Fruit fly (Drosophila melanogaster): ENCODE data around the gene CG42507.

DNA sequence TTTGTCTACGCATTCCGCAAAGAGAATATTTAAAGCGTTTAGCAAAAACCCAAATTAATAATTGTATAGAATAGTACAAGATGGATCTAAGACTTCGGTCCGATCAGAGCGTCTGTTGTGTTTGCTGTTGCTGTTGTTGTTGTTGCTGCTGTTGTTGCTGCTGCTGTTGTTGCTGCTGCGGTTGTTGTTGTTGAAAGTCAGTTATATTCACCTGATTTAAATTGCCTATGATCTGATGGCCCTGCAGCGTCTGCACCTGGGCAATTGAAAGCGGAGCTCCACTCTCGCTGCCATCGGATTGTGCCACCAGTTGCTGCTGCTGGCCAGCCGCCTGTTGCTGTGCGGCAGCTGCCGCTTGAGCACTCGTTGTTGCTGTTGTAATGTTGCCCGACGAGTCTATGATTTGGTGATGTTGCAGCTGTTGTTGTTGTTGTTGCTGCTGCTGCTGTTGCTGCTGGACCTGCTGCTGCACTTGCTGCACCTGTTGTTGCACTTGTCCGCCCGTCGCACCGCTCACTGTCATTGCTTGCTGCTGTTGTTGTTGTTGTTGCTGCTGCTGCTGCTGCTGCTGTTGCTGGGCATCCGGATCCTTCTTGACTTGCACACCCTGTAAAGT, 6.6 kb downstream of the CG42507 start:
- TF ChIP-seq Hr96 (GFP tag; optimal IDR thresholded peaks at IDR 0.05): no peak
- no peak for TF ChIP-seq CG7101 (tag; optimal IDR thresholded peaks at IDR 0.05)
- no peak for TF ChIP-seq ovo (GFP tag; optimal IDR thresholded peaks at IDR 0.05)
- TF ChIP-seq cic (GFP tag; optimal IDR thresholded peaks at IDR 0.05): no peak
- no peak for TF ChIP-seq pad (GFP tag; optimal IDR thresholded peaks at IDR 0.05)
- TF ChIP-seq CG7045 (GFP tag; optimal IDR thresholded peaks at IDR 0.05): no peak
- TF ChIP-seq Mnt (GFP tag; optimal IDR thresholded peaks at IDR 0.05): no peak
- no peak for TF ChIP-seq CG14711 (tag; optimal IDR thresholded peaks at IDR 0.05)

Data from whole organism, adult.